Fruit fly (Drosophila melanogaster): ENCODE data around the gene Mob2.

DNA sequence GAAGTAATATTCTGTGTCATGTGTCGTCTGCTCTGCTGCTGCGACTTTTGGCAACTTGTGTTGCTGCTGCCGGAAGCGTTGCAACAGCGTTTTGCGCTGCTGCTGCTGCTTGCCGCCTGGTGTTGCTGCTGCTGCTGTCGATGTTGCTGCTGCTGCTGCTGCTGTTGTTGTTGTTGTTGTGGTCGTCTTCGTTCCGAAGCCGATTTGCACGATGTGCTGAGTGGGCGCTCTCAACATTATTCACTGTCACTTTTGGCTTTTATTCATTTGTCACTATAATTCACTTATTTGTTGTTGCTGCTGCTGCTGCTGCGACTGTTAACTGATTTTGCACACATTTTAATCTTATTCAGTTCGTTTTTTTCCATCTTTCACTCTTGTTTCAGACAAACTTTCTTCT, 19.6 kb downstream of the Mob2 start:
- TF ChIP-seq ERR (GFP tag; optimal IDR thresholded peaks at IDR 0.05): no peak
- no peak for TF ChIP-seq CG11723 (GFP tag; optimal IDR thresholded peaks at IDR 0.05)
- TF ChIP-seq CG6683 (GFP tag; optimal IDR thresholded peaks at IDR 0.05): no peak

Measured in whole organism, embryonic.